Worm (Caenorhabditis elegans): ENCODE results near the gene mct-6.

Gene mct-6

ce11 chrX:16744940-16745339 lies 25.4 kb downstream of the mct-6 start, which contains the start of gene C10E2.2:
Gene C10E2.2 (plus strand): TSS chrX:16745240.
- TF ChIP-seq W03F9.2 (tag; optimal IDR thresholded peaks at IDR 0.05) (no peak), dao-5 (tag; optimal IDR thresholded peaks at IDR 0.05) (no peak), him-1 (tag; optimal IDR thresholded peaks at IDR 0.05) (no peak)

- TF ChIP-seq dao-5 (tag; optimal IDR thresholded peaks at IDR 0.05) (no peak), him-1 (tag; optimal IDR thresholded peaks at IDR 0.05) (no peak), W03F9.2 (tag; optimal IDR thresholded peaks at IDR 0.05) (no peak)
These were observed 32.8 kb downstream of the mct-6 start for ce11 chrX:16737478-16737877.

ce11 chrX:16734970-16735369 lies 35.3 kb downstream of the mct-6 start:
- TF ChIP-seq him-1 (tag; optimal IDR thresholded peaks at IDR 0.05): no peak
- no peak for TF ChIP-seq W03F9.2 (tag; optimal IDR thresholded peaks at IDR 0.05)
- no peak for TF ChIP-seq dao-5 (tag; optimal IDR thresholded peaks at IDR 0.05)

- TF ChIP-seq him-1 (tag; optimal IDR thresholded peaks at IDR 0.05) (no peak), dao-5 (tag; optimal IDR thresholded peaks at IDR 0.05) (no peak), W03F9.2 (tag; optimal IDR thresholded peaks at IDR 0.05) (no peak)
These were observed 36.9 kb downstream of the mct-6 start for ce11 chrX:16733411-16733810.

- TF ChIP-seq him-1 (tag; optimal IDR thresholded peaks at IDR 0.05): no peak
- TF ChIP-seq dao-5 (tag; optimal IDR thresholded peaks at IDR 0.05): no peak
- TF ChIP-seq W03F9.2 (tag; optimal IDR thresholded peaks at IDR 0.05): no peak
These were observed 38.0 kb downstream of the mct-6 start for ce11 chrX:16732259-16732658.

ce11 chrX:16731167-16731566 lies 39.1 kb downstream of the mct-6 start:
- TF ChIP-seq dao-5 (tag; optimal IDR thresholded peaks at IDR 0.05) (no peak), him-1 (tag; optimal IDR thresholded peaks at IDR 0.05) (no peak)

- TF ChIP-seq W03F9.2 (tag; optimal IDR thresholded peaks at IDR 0.05) (no peak), him-1 (tag; optimal IDR thresholded peaks at IDR 0.05) (no peak), dao-5 (tag; optimal IDR thresholded peaks at IDR 0.05) (no peak)
These were observed 41.0 kb downstream of the mct-6 start, which contains the start of gene hda-4 for ce11 chrX:16729259-16729658. Gene hda-4 (plus strand): TSS chrX:16729559.

- TF ChIP-seq dao-5 (tag; optimal IDR thresholded peaks at IDR 0.05) (peak; percentile 39), W03F9.2 (tag; optimal IDR thresholded peaks at IDR 0.05) (no peak), him-1 (tag; optimal IDR thresholded peaks at IDR 0.05) (peak; percentile 73)
These were observed 43.4 kb downstream of the mct-6 start for ce11 chrX:16726879-16727278.

ce11 chrX:16724954-16725353 lies 45.3 kb downstream of the mct-6 start:
- TF ChIP-seq him-1 (tag; optimal IDR thresholded peaks at IDR 0.05) (no peak), dao-5 (tag; optimal IDR thresholded peaks at IDR 0.05) (no peak), W03F9.2 (tag; optimal IDR thresholded peaks at IDR 0.05) (no peak)

ce11 chrX:16721930-16722329 lies 48.4 kb downstream of the mct-6 start:
- TF ChIP-seq dao-5 (tag; optimal IDR thresholded peaks at IDR 0.05) (no peak), W03F9.2 (tag; optimal IDR thresholded peaks at IDR 0.05) (no peak), him-1 (tag; optimal IDR thresholded peaks at IDR 0.05) (no peak)

All from whole organism, L4/young adult.